Worm (Caenorhabditis elegans) whole organism, L1 larva: ENCODE data around the gene R102.4.

Experiments used
- C04F5.9 ChIP-seq: sonication (generic microtip); optimal IDR thresholded peaks from 2 replicates; lab custom pipeline; 2016; ENCODE audit warnings: missing genetic modification characterization, missing compliant biosample characterization
- C16A3.4 ChIP-seq: fragments of 150-350 bp; optimal IDR thresholded peaks from 2 replicates; lab custom pipeline; 2014; ENCODE audit warnings: missing biosample characterization, missing genetic modification characterization
- Y116A8C.19 ChIP-seq: sonication (generic microtip); optimal IDR thresholded peaks from 2 replicates; lab custom pipeline; 2016; ENCODE audit warnings: missing compliant biosample characterization, missing genetic modification characterization, borderline replicate concordance
- aha-1 ChIP-seq: fragments of 150-350 bp; optimal IDR thresholded peaks from 2 replicates; lab custom pipeline; 2014; ENCODE audit warnings: missing biosample characterization, missing genetic modification characterization
- blmp-1 ChIP-seq: fragments of 150-350 bp; optimal IDR thresholded peaks from 2 replicates; lab custom pipeline; 2014; ENCODE audit warnings: missing biosample characterization, missing genetic modification characterization
- ceh-63 ChIP-seq: fragments of 200-800 bp; sonication (Bioruptor generic); optimal IDR thresholded peaks from 2 replicates; lab custom pipeline; 2018; ENCODE audit warnings: mild to moderate bottlenecking, missing genetic modification characterization, missing compliant biosample characterization
- ceh-8 ChIP-seq: fragments of 200-800 bp; sonication (Bioruptor generic); optimal IDR thresholded peaks from 2 replicates; lab custom pipeline; 2018; ENCODE audit warnings: mild to moderate bottlenecking, missing genetic modification characterization, moderate library complexity, missing compliant biosample characterization
- ceh-88 ChIP-seq: fragments of 200-800 bp; sonication (Bioruptor generic); IDR thresholded peaks from 2 replicates; pipeline ENCODE4 v1.3.6; 2022; ENCODE audit warnings: missing genetic modification characterization, missing compliant biosample characterization
- dpl-1 ChIP-seq, 3 experiments: fragments of 150-350 bp in 2 of 3; sonication (generic microtip) in 1 of 3; optimal IDR thresholded peaks; 2 replicates each; lab custom pipeline; 2014 to 2017; ENCODE audit warnings: missing biosample characterization in 3 of 3, missing genetic modification characterization in 3 of 3, missing genetic modification reagents in 3 of 3
- dsc-1 ChIP-seq: sonication (generic microtip); optimal IDR thresholded peaks from 2 replicates; lab custom pipeline; 2016; ENCODE audit warnings: mild to moderate bottlenecking, missing genetic modification characterization, missing compliant biosample characterization
- egl-13 ChIP-seq: sonication (generic microtip); optimal IDR thresholded peaks from 2 replicates; lab custom pipeline; 2016; ENCODE audit warnings: missing genotype, missing genetic modification reagents, missing genetic modification characterization, missing compliant biosample characterization
- elt-2 ChIP-seq: sonication (generic microtip); optimal IDR thresholded peaks from 2 replicates; lab custom pipeline; 2016; ENCODE audit warnings: missing genetic modification characterization, mild to moderate bottlenecking, inconsistent platforms, missing compliant biosample characterization, missing genetic modification reagents
- elt-3 ChIP-seq, 6 experiments: fragments of 150-350 bp in 1 of 6; sonication (generic microtip); optimal IDR thresholded peaks; 2 replicates each; lab custom pipeline; 2017 to 2018; ENCODE audit warnings: missing biosample characterization in 6 of 6, missing genetic modification characterization in 6 of 6, inconsistent platforms in 1 of 6
- fkh-4 ChIP-seq: sonication (generic microtip); optimal IDR thresholded peaks from 2 replicates; lab custom pipeline; 2016; ENCODE audit warnings: missing compliant biosample characterization, missing genetic modification characterization, borderline replicate concordance
- fkh-8 ChIP-seq: sonication (generic microtip); optimal IDR thresholded peaks from 2 replicates; lab custom pipeline; 2016; ENCODE audit warnings: mild to moderate bottlenecking, missing genetic modification characterization, missing compliant biosample characterization
- fos-1 ChIP-seq: fragments of 150-350 bp; optimal IDR thresholded peaks from 2 replicates; lab custom pipeline; 2014; ENCODE audit warnings: missing biosample characterization, missing genetic modification characterization
- hlh-4 ChIP-seq: sonication (generic microtip); optimal IDR thresholded peaks from 2 replicates; lab custom pipeline; 2016; ENCODE audit warnings: mild to moderate bottlenecking, missing genetic modification characterization, missing compliant biosample characterization
- irx-1 ChIP-seq: sonication (generic microtip); optimal IDR thresholded peaks from 2 replicates; lab custom pipeline; 2016; ENCODE audit warnings: missing genetic modification characterization, missing compliant biosample characterization
- isw-1 ChIP-seq: fragments of 200-800 bp; sonication (Bioruptor generic); IDR thresholded peaks from 2 replicates; pipeline ENCODE4 v1.3.6; 2022; ENCODE audit warnings: missing genetic modification characterization, missing compliant biosample characterization
- jun-1 ChIP-seq: fragments of 150-350 bp; optimal IDR thresholded peaks from 2 replicates; lab custom pipeline; 2014; ENCODE audit warnings: missing biosample characterization, missing genetic modification reagents, missing genetic modification characterization
- lin-13 ChIP-seq: fragments of 150-350 bp; optimal IDR thresholded peaks from 2 replicates; lab custom pipeline; 2014; ENCODE audit warnings: missing biosample characterization, missing genetic modification reagents, missing genetic modification characterization
- lin-35 ChIP-seq, 2 experiments: fragments of 150-350 bp; optimal IDR thresholded peaks; 2 replicates each; lab custom pipeline; 2014; ENCODE audit warnings: missing biosample characterization in 2 of 2, missing genetic modification characterization in 2 of 2, missing genetic modification reagents in 2 of 2
- lin-39 ChIP-seq: fragments of 150-350 bp; optimal IDR thresholded peaks from 2 replicates; lab custom pipeline; 2014; ENCODE audit warnings: missing biosample characterization, missing genetic modification reagents, missing genetic modification characterization
- lir-3 ChIP-seq: sonication (generic microtip); optimal IDR thresholded peaks from 2 replicates; lab custom pipeline; 2016; ENCODE audit warnings: mild to moderate bottlenecking, missing genetic modification characterization, moderate library complexity, missing compliant biosample characterization; ENCODE audit not compliant: poor library complexity
- mef-2 ChIP-seq: fragments of 150-350 bp; optimal IDR thresholded peaks from 2 replicates; lab custom pipeline; 2014; ENCODE audit warnings: missing biosample characterization, missing genetic modification characterization
- mep-1 ChIP-seq: fragments of 150-350 bp; optimal IDR thresholded peaks from 2 replicates; lab custom pipeline; 2014; ENCODE audit warnings: missing biosample characterization, missing genetic modification characterization
- nhr-12 ChIP-seq: sonication (generic microtip); optimal IDR thresholded peaks from 2 replicates; lab custom pipeline; 2017; ENCODE audit warnings: missing biosample characterization, missing genetic modification characterization
- nhr-19 ChIP-seq: fragments of 200-800 bp; sonication (Bioruptor generic); conservative IDR thresholded peaks from 2 replicates; pipeline ENCODE4 v1.3.6; 2022; ENCODE audit warnings: missing genetic modification characterization, missing compliant biosample characterization
- nhr-237 ChIP-seq: fragments of 150-350 bp; optimal IDR thresholded peaks from 2 replicates; lab custom pipeline; 2014; ENCODE audit warnings: missing biosample characterization, missing genetic modification characterization
- nhr-28 ChIP-seq: fragments of 150-350 bp; optimal IDR thresholded peaks from 2 replicates; lab custom pipeline; 2014; ENCODE audit warnings: missing biosample characterization, missing genetic modification characterization
- nhr-76 ChIP-seq: sonication (generic microtip); optimal IDR thresholded peaks from 2 replicates; lab custom pipeline; 2017; ENCODE audit warnings: missing biosample characterization, missing genetic modification characterization
- nhr-84 ChIP-seq: sonication (generic microtip); optimal IDR thresholded peaks from 2 replicates; lab custom pipeline; 2017; ENCODE audit warnings: missing biosample characterization, missing genetic modification characterization
- nhr-85 ChIP-seq: sonication (generic microtip); peaks from one replicate; lab custom pipeline; 2016; ENCODE audit warnings: missing genetic modification characterization, inconsistent platforms, missing compliant biosample characterization
- pqm-1 ChIP-seq: sonication (generic microtip); optimal IDR thresholded peaks from 3 replicates; lab custom pipeline; 2017; ENCODE audit warnings: missing biosample characterization, missing genetic modification characterization
- rnt-1 ChIP-seq: sonication (generic microtip); optimal IDR thresholded peaks from 2 replicates; lab custom pipeline; 2016; ENCODE audit warnings: mild to moderate bottlenecking, missing genetic modification characterization, moderate library complexity, missing compliant biosample characterization
- snpc-4 ChIP-seq: fragments of 150-350 bp; optimal IDR thresholded peaks from 2 replicates; lab custom pipeline; 2014; ENCODE audit warnings: missing biosample characterization, missing genetic modification characterization
- sup-37 ChIP-seq: fragments of 200-800 bp; sonication (Bioruptor generic); optimal IDR thresholded peaks from 2 replicates; lab custom pipeline; 2018; ENCODE audit warnings: mild to moderate bottlenecking, missing genetic modification characterization, missing compliant biosample characterization
- swsn-7 ChIP-seq: sonication (generic microtip); optimal IDR thresholded peaks from 2 replicates; lab custom pipeline; 2016; ENCODE audit warnings: missing genetic modification characterization, missing compliant biosample characterization
- tbx-2 ChIP-seq: sonication (generic microtip); optimal IDR thresholded peaks from 2 replicates; lab custom pipeline; 2016; ENCODE audit warnings: missing genetic modification characterization, missing compliant biosample characterization
- unc-30 ChIP-seq: sonication (generic microtip); optimal IDR thresholded peaks from 2 replicates; lab custom pipeline; 2017; ENCODE audit warnings: missing biosample characterization, missing genetic modification characterization
- unc-62 ChIP-seq: fragments of 150-350 bp; optimal IDR thresholded peaks from 2 replicates; lab custom pipeline; 2014; ENCODE audit warnings: missing biosample characterization, missing genetic modification reagents, missing genetic modification characterization
- unc-86 ChIP-seq: sonication (generic microtip); optimal IDR thresholded peaks from 2 replicates; lab custom pipeline; 2016; ENCODE audit warnings: missing genetic modification characterization, missing compliant biosample characterization
- vab-15 ChIP-seq: sonication (generic microtip); optimal IDR thresholded peaks from 2 replicates; lab custom pipeline; 2017; ENCODE audit warnings: missing genotype, mild to moderate bottlenecking, missing genetic modification characterization, missing compliant biosample characterization
- xbp-1 ChIP-seq: sonication (generic microtip); optimal IDR thresholded peaks from 2 replicates; lab custom pipeline; 2016; ENCODE audit warnings: missing genetic modification characterization, missing compliant biosample characterization
- zag-1 ChIP-seq: fragments of 150-350 bp; optimal IDR thresholded peaks from 2 replicates; lab custom pipeline; 2014; ENCODE audit warnings: missing biosample characterization, missing genetic modification characterization
- ztf-4 ChIP-seq: fragments of 150-350 bp; optimal IDR thresholded peaks from 2 replicates; lab custom pipeline; 2014; ENCODE audit warnings: missing biosample characterization, missing genetic modification characterization

The R102.4 gene

DNA sequence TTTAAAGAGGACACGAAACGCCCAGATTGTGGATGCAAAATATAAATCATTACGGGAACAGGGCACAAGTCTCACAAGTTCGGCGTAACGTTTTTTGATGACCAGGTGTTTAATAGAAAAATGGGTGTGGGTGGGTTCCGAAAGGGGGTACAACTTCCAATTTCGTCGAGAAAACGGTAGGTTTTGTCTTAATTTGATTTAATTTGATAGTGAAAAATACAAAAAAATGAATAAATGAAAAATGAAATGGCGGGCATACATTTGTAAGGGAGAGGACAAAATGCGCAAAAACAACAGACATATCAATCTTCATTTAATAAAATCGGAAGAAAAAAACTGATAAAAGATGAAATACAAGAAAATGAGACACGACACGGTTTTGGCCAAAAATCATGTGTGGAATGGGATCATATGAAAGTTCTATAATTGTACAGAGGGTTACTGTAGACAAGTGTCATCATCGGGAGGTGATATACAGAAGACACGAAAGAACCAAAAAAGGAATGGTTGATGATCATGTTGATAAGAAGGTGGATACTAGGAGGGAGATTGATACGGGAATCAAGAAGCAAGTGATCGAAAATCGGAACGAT is 6.9 kb upstream of the R102.4 start (continued):
- TF ChIP-seq unc-62 (GFP tag; lab: Kevin White, UChicago) (no peak), C16A3.4 (no peak), nhr-237 (no peak), nhr-28 (tag; lab: Kevin White, UChicago) (no peak), xbp-1 (tag; lab: Kevin White, UChicago) (no peak), blmp-1 (tag; lab: Kevin White, UChicago) (peak; percentile 61), jun-1 (tag; lab: Kevin White, UChicago) (no peak), fkh-4 (tag; lab: Kevin White, UChicago) (no peak), rnt-1 (tag; lab: Kevin White, UChicago) (no peak), ztf-4 (no peak), elt-3 (tag; optimal IDR thresholded peaks at IDR 0.05; lab: Kevin White, UChicago) (peak in 2 of 6 experiments; percentile 45 to 78), ceh-8 (no peak), mep-1 (tag; lab: Kevin White, UChicago) (no peak), elt-2 (no peak), egl-13 (no peak), aha-1 (tag; lab: Kevin White, UChicago) (no peak), ceh-88 (no peak), lin-13 (no peak), vab-15 (tag; lab: Kevin White, UChicago) (no peak), irx-1 (no peak), swsn-7 (tag; lab: Kevin White, UChicago) (no peak), nhr-76 (no peak), fos-1 (tag; lab: Kevin White, UChicago) (no peak), C04F5.9 (no peak), dpl-1 (GFP tag; optimal IDR thresholded peaks at IDR 0.05; lab: Kevin White, UChicago) (no peak), snpc-4 (tag; lab: Kevin White, UChicago) (no peak), nhr-12 (no peak), ceh-63 (no peak), pqm-1 (no peak), mef-2 (no peak), unc-30 (tag; lab: Kevin White, UChicago) (no peak), Y116A8C.19 (tag; lab: Kevin White, UChicago) (no peak)

ce11 chrIV:10699660-10700059 is 4.6 kb upstream of the R102.4 start, which contains the start of gene R102.11:
R102.11 (minus strand) TSS chrIV:10699760.
- TF ChIP-seq fkh-8 (tag; lab: Kevin White, UChicago) = no peak
- TF ChIP-seq aha-1 (tag; lab: Kevin White, UChicago) = no peak
- TF ChIP-seq nhr-237 = no peak
- TF ChIP-seq nhr-28 (tag; lab: Kevin White, UChicago) = no peak
- no peak for TF ChIP-seq zag-1 (tag; lab: Kevin White, UChicago)
- no peak for TF ChIP-seq tbx-2 (tag; lab: Kevin White, UChicago)
- TF ChIP-seq nhr-85 = no peak
- no peak for TF ChIP-seq hlh-4 (tag; lab: Kevin White, UChicago)
- no peak for TF ChIP-seq lir-3 (tag; lab: Kevin White, UChicago)

- no peak for TF ChIP-seq nhr-12
- no peak for TF ChIP-seq tbx-2 (tag; lab: Kevin White, UChicago)
- TF ChIP-seq ceh-8 = no peak
- no peak for TF ChIP-seq fos-1 (tag; lab: Kevin White, UChicago)
- TF ChIP-seq dsc-1 (tag; lab: Kevin White, UChicago) = no peak
- no peak for TF ChIP-seq C04F5.9
- TF ChIP-seq ceh-88 = no peak
- no peak for TF ChIP-seq elt-2
Observed at ce11 chrIV:10699000-10699399, 3.9 kb upstream of the R102.4 start.

ce11 chrIV:10698486-10698885 is 3.4 kb upstream of the R102.4 start:
- TF ChIP-seq nhr-85 = no peak
- no peak for TF ChIP-seq nhr-19 (GFP tag; lab: Robert Waterston, UW)
- no peak for TF ChIP-seq nhr-76
- no peak for TF ChIP-seq blmp-1 (tag; lab: Kevin White, UChicago)
- no peak for TF ChIP-seq lin-35 (GFP tag; optimal IDR thresholded peaks at IDR 0.05; lab: Kevin White, UChicago)
- TF ChIP-seq isw-1 (GFP tag; lab: Robert Waterston, UW) = no peak
- no peak for TF ChIP-seq ceh-63
- no peak for TF ChIP-seq unc-86 (tag; lab: Kevin White, UChicago)
- no peak for TF ChIP-seq fkh-4 (tag; lab: Kevin White, UChicago)
- no peak for TF ChIP-seq sup-37
- no peak for TF ChIP-seq lin-39 (tag; lab: Kevin White, UChicago)
- no peak for TF ChIP-seq fkh-8 (tag; lab: Kevin White, UChicago)
- no peak for TF ChIP-seq nhr-84 (tag; lab: Kevin White, UChicago)
